Worm (Caenorhabditis elegans) whole organism, early embryonic: ENCODE data around the gene ncl-1.

Experiments used
- B0310.2 ChIP-seq: sonication (generic microtip); optimal IDR thresholded peaks from 2 replicates; lab custom pipeline; 2016; ENCODE audit warnings: mild to moderate bottlenecking, missing genetic modification characterization, missing compliant biosample characterization
- ama-1 ChIP-seq: fragments of 150-350 bp; optimal IDR thresholded peaks from 2 replicates; lab custom pipeline; 2014
- ets-7 ChIP-seq: sonication (generic microtip); optimal IDR thresholded peaks from 2 replicates; lab custom pipeline; 2016; ENCODE audit warnings: missing genotype, missing genetic modification characterization, missing compliant biosample characterization
- hmbx-1 ChIP-seq: sonication (generic microtip); optimal IDR thresholded peaks from 2 replicates; lab custom pipeline; 2016; ENCODE audit warnings: mild to moderate bottlenecking, missing genetic modification characterization, missing compliant biosample characterization
- sea-1 ChIP-seq: fragments of 200-800 bp; sonication (Bioruptor generic); conservative IDR thresholded peaks from 2 replicates; pipeline ENCODE4 v1.3.6; 2022; ENCODE audit warnings: missing genetic modification characterization, missing compliant biosample characterization
- tbx-11 ChIP-seq: fragments of 200-800 bp; sonication (Bioruptor generic); IDR thresholded peaks from 2 replicates; pipeline ENCODE4 v1.3.6; 2022; ENCODE audit warnings: missing genetic modification characterization, missing compliant biosample characterization
- tbx-37 ChIP-seq: fragments of 200-800 bp; sonication (Bioruptor generic); conservative IDR thresholded peaks from 2 replicates; pipeline ENCODE4 v1.3.6; 2022; ENCODE audit warnings: missing genetic modification reagents, missing genetic modification characterization, missing compliant biosample characterization
- tra-4 ChIP-seq: sonication (generic microtip); optimal IDR thresholded peaks from 2 replicates; lab custom pipeline; 2017; ENCODE audit warnings: missing genetic modification characterization, missing compliant biosample characterization

DNA sequence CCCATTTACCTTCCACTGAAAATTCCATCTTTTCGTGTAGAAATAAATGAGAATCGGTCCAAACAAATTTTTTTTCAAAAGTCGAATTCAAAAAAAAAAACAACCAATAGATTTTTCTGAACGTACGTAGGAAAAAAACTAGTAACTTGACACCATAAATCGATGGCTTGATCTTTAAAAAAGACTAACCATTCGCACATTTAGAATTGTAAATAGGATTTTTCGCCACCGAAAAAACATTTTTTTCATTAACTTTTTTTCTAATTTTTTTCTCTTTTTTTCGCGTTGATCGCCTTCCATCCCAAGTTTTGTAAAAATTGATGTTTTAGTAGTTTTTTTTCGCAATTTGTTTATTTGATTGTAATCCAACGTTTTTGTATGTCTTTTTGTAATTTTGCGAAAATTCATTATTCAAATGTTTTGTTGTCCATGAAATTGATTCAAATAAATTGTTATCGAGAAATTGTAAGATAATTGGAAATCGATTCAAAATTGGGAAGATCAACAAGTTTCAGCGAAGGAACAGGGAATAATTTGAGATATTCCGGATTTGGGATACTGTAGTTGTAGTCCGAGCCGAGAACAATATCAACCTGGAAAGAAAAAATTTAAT is 18.2 kb downstream of the ncl-1 start:
- TF ChIP-seq ama-1 (lab: Kevin White, UChicago), result no peak
- no peak for TF ChIP-seq sea-1
- no peak for TF ChIP-seq tbx-11 (GFP tag; lab: Robert Waterston, UW)
- TF ChIP-seq ets-7 (tag; lab: Kevin White, UChicago), result no peak
- TF ChIP-seq tbx-37 (GFP tag; lab: Robert Waterston, UW), result no peak
- no peak for TF ChIP-seq tra-4 (tag; lab: Kevin White, UChicago)
- TF ChIP-seq hmbx-1 (tag; lab: Kevin White, UChicago), result no peak
- no peak for TF ChIP-seq B0310.2
